Worm (Caenorhabditis elegans): Measurements from ENCODE around the gene cest-30.

Gene cest-30

DNA sequence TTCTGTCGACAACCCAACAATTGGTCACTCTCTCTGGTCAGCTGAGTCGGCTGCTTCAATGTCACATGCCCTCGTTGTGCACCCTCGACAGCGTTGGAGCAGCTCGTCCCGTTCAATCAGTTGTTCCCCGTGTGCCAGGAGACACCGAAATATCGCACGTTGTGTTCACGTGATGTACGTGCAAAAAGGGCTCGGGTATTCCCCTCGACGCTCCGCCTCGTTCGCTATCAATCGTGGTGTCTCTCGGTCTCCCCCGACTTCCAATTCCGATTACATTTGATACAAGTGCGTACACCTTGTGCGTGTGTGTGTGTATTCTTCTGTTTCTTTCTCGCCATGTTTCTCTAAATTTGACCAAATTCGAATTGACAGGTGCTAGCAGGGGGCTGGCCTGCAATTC is 8.6 kb upstream of the cest-30 start (continued):
- TF ChIP-seq D1046.2 (GFP tag; IDR thresholded peaks at IDR 0.05): peak; percentile 80
- no peak for TF ChIP-seq F49E8.2 (tag; optimal IDR thresholded peaks at IDR 0.05; ENCODE audit: borderline replicate concordance)
- TF ChIP-seq dpl-1 (GFP tag; optimal IDR thresholded peaks at IDR 0.05): peak; percentile 14
- peak; percentile 98 for TF ChIP-seq hlh-11 (tag; optimal IDR thresholded peaks at IDR 0.05)
- peak; percentile 89 for TF ChIP-seq nhr-77 (tag; optimal IDR thresholded peaks at IDR 0.05)
- no peak for TF ChIP-seq R02D3.7 (tag; optimal IDR thresholded peaks at IDR 0.05)
- peak; percentile 21 for TF ChIP-seq rbr-2 (tag; optimal IDR thresholded peaks at IDR 0.05)
- TF ChIP-seq lin-13 (GFP tag; optimal IDR thresholded peaks at IDR 0.05): no peak
- TF ChIP-seq mdt-29 (GFP tag; IDR thresholded peaks at IDR 0.05): peak; percentile 46; the same call in 1 of the 2 replicates
- no peak for TF ChIP-seq tag-97 (GFP tag; IDR thresholded peaks at IDR 0.05)
- peak; percentile 33 for TF ChIP-seq jun-1 (tag; optimal IDR thresholded peaks at IDR 0.05)
- no peak for TF ChIP-seq ZK337.2 (GFP tag; IDR thresholded peaks at IDR 0.05)
- TF ChIP-seq nhr-41 (GFP tag; IDR thresholded peaks at IDR 0.05): 0 out of 2 replicates have a peak, but pooled peaks have one; percentile 20
- TF ChIP-seq unc-62 (GFP tag; optimal IDR thresholded peaks at IDR 0.05 in 1 of 2): peak in 1 of 2 experiments; percentile 93
- no peak for TF ChIP-seq unc-62 (tag; optimal IDR thresholded peaks at IDR 0.05)
- peak; percentile 85 for TF ChIP-seq nhr-11 (tag; optimal IDR thresholded peaks at IDR 0.05)
- peak; percentile 42 to 80 for TF ChIP-seq daf-16 (GFP tag; optimal IDR thresholded peaks at IDR 0.05)
- TF ChIP-seq daf-16 (tag; optimal IDR thresholded peaks at IDR 0.05): peak; percentile 76
- TF ChIP-seq set-16 (GFP tag; IDR thresholded peaks at IDR 0.05): peak; percentile 70
- no peak; the same call in 1 of the 2 replicates for TF ChIP-seq pha-4 (GFP tag; IDR thresholded peaks at IDR 0.05)
- TF ChIP-seq pha-4 (tag; optimal IDR thresholded peaks at IDR 0.05): no peak
- TF ChIP-seq duxl-1 (tag; optimal IDR thresholded peaks at IDR 0.05; ENCODE audit: poor library complexity): peak; percentile 74
- TF ChIP-seq nhr-10 (tag; optimal IDR thresholded peaks at IDR 0.05): peak; percentile 28
- peak; percentile 95 for TF ChIP-seq saeg-2 (GFP tag; IDR thresholded peaks at IDR 0.05)
- no peak for TF ChIP-seq ztf-11 (tag; optimal IDR thresholded peaks at IDR 0.05)
- peak; percentile 50 for TF ChIP-seq lin-38 (GFP tag; IDR thresholded peaks at IDR 0.05)
- no peak for TF ChIP-seq F26F4.8 (GFP tag; conservative IDR thresholded peaks at IDR 0.05)
- no peak for TF ChIP-seq egl-27 (tag; optimal IDR thresholded peaks at IDR 0.05)
- TF ChIP-seq lin-1 (GFP tag; IDR thresholded peaks at IDR 0.05): peak; percentile 93
- peak; percentile 31 for TF ChIP-seq mes-2 (tag; optimal IDR thresholded peaks at IDR 0.05; ENCODE audit: poor library complexity, severe bottlenecking)
- TF ChIP-seq tra-1 (GFP tag; IDR thresholded peaks at IDR 0.05): peak; percentile 89
- no peak for TF ChIP-seq unc-130 (GFP tag; optimal IDR thresholded peaks at IDR 0.05)
- peak; percentile 78 for TF ChIP-seq dve-1 (tag; optimal IDR thresholded peaks at IDR 0.05; ENCODE audit: insufficient read depth)
- peak; percentile 99 for TF ChIP-seq aha-1 (tag)
- peak; percentile 40; the same call in 1 of the 2 replicates for TF ChIP-seq php-3 (GFP tag; IDR thresholded peaks at IDR 0.05)
- TF ChIP-seq ceh-20 (GFP tag; IDR thresholded peaks at IDR 0.05): 0 out of 2 replicates have a peak, but pooled peaks have one; percentile 20
- TF ChIP-seq nhr-42 (GFP tag; IDR thresholded peaks at IDR 0.05): peak; percentile 57; the same call in 1 of the 2 replicates
- peak; percentile 13 to 82 for TF ChIP-seq hif-1 (tag; optimal IDR thresholded peaks at IDR 0.05)
- TF ChIP-seq zip-2 (tag; optimal IDR thresholded peaks at IDR 0.05): no peak
- TF ChIP-seq arid-1 (GFP tag; conservative IDR thresholded peaks at IDR 0.05): peak; percentile 50; the same call in 1 of the 2 replicates
- TF ChIP-seq attf-4 (tag; optimal IDR thresholded peaks at IDR 0.05): no peak
- TF ChIP-seq dmd-6 (GFP tag; IDR thresholded peaks at IDR 0.05): peak; percentile 99
- peak; percentile 41; the same call in 1 of the 2 replicates for TF ChIP-seq T26A8.4 (GFP tag; IDR thresholded peaks at IDR 0.05)
- TF ChIP-seq ZK546.5 (tag; optimal IDR thresholded peaks at IDR 0.05): no peak
- TF ChIP-seq dmd-8 (GFP tag; IDR thresholded peaks at IDR 0.05): no peak
- peak; percentile 54 for TF ChIP-seq mep-1 (tag; optimal IDR thresholded peaks at IDR 0.05)
- peak in 1 of 2 experiments; percentile 52 for TF ChIP-seq lsy-2 (tag; optimal IDR thresholded peaks at IDR 0.05)
- no peak for TF ChIP-seq madf-9 (GFP tag; conservative IDR thresholded peaks at IDR 0.05)
- no peak for TF ChIP-seq daf-8 (GFP tag; IDR thresholded peaks at IDR 0.05)
- peak; percentile 97 for TF ChIP-seq mxl-2 (GFP tag; conservative IDR thresholded peaks at IDR 0.05)
- TF ChIP-seq gei-8 (GFP tag; optimal IDR thresholded peaks at IDR 0.05): peak; percentile 82

Measured in whole organism, L4 larva.